Worm (Caenorhabditis elegans): ENCODE measurements around the gene K04H4.5.
A peak's percentile ranks its signal among the peaks of the same experiment; 100 is the strongest.

DNA sequence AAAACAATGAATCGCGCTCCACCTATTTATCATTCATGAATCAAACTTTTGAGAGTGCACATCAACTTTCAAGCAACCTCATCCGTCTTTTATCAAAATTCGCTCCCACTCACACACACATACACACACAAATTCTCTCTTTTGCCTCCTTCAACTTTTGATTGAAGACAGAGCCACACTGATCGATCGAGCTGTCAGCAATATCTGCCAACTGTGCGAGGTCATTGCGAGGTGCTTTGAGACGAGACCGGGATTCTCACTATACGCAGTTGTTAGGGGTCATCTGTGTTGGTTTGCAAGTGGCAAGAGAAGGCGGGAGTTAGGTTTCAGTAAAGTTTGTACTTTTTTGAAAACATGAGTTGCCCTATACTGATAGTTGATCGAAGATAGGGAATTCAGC, 13.0 kb upstream of the K04H4.5 start:
- TF ChIP-seq elt-2 (tag; optimal IDR thresholded peaks at IDR 0.05) (no peak), unc-62 (GFP tag; optimal IDR thresholded peaks at IDR 0.05) (no peak), ZK546.5 (tag; optimal IDR thresholded peaks at IDR 0.05) (no peak), R02D3.7 (tag; optimal IDR thresholded peaks at IDR 0.05) (no peak), ztf-11 (tag; optimal IDR thresholded peaks at IDR 0.05) (no peak), nhr-11 (tag; optimal IDR thresholded peaks at IDR 0.05) (no peak), jun-1 (tag; optimal IDR thresholded peaks at IDR 0.05) (no peak), snpc-4 (tag; optimal IDR thresholded peaks at IDR 0.05) (no peak), lin-39 (tag; optimal IDR thresholded peaks at IDR 0.05) (peak; percentile 75), sea-2 (GFP tag; optimal IDR thresholded peaks at IDR 0.05) (no peak), aly-2 (tag; optimal IDR thresholded peaks at IDR 0.05) (no peak), ceh-82 (tag; optimal IDR thresholded peaks at IDR 0.05) (no peak)

Measured in whole organism, L3 larva.